Worm (Caenorhabditis elegans) whole organism, late embryonic: ENCODE results near the gene fdgt-2.

Experiments used
- ahr-1 ChIP-seq: sonication (generic microtip); optimal IDR thresholded peaks from 2 replicates; lab custom pipeline; 2016; ENCODE audit warnings: missing genetic modification characterization, missing compliant biosample characterization
- ama-1 ChIP-seq: fragments of 150-350 bp; optimal IDR thresholded peaks from 2 replicates; lab custom pipeline; 2014
- ceh-19 ChIP-seq: fragments of 200-800 bp; sonication (Bioruptor generic); optimal IDR thresholded peaks from 2 replicates; lab custom pipeline; 2018; ENCODE audit warnings: mild to moderate bottlenecking, missing genetic modification characterization, missing compliant biosample characterization
- ceh-22 ChIP-seq: sonication (generic microtip); optimal IDR thresholded peaks from 2 replicates; lab custom pipeline; 2017; ENCODE audit warnings: missing biosample characterization, missing genetic modification characterization
- che-1 ChIP-seq: sonication (generic microtip); optimal IDR thresholded peaks from 2 replicates; lab custom pipeline; 2016; ENCODE audit warnings: mild to moderate bottlenecking, missing genetic modification characterization, missing compliant biosample characterization
- nfya-1 ChIP-seq: sonication (generic microtip); optimal IDR thresholded peaks from 2 replicates; lab custom pipeline; 2017; ENCODE audit warnings: missing genetic modification characterization, mild to moderate bottlenecking, missing compliant biosample characterization, antibody characterized with exemption, moderate library complexity
- nhr-11 ChIP-seq: fragments of 150-350 bp; optimal IDR thresholded peaks from 2 replicates; lab custom pipeline; 2014; ENCODE audit warnings: missing biosample characterization, missing genetic modification characterization
- pax-1 ChIP-seq: fragments of 150-350 bp; optimal IDR thresholded peaks from 2 replicates; lab custom pipeline; 2014; ENCODE audit warnings: missing biosample characterization, missing genetic modification characterization
- pqm-1 ChIP-seq: sonication (generic microtip); optimal IDR thresholded peaks from 2 replicates; lab custom pipeline; 2016; ENCODE audit warnings: missing genetic modification characterization, missing compliant biosample characterization
- syd-9 ChIP-seq: sonication (generic microtip); optimal IDR thresholded peaks from 2 replicates; lab custom pipeline; 2016; ENCODE audit warnings: mild to moderate bottlenecking, missing genetic modification characterization, moderate library complexity, missing compliant biosample characterization
- tbx-2 ChIP-seq: sonication (generic microtip); optimal IDR thresholded peaks from 2 replicates; lab custom pipeline; 2016; ENCODE audit warnings: missing genetic modification characterization, missing compliant biosample characterization
- ttx-3 ChIP-seq: sonication (generic microtip); optimal IDR thresholded peaks from 2 replicates; lab custom pipeline; 2016; ENCODE audit warnings: missing genetic modification reagents, missing genetic modification characterization, missing compliant biosample characterization
- unc-55 ChIP-seq: sonication (generic microtip); optimal IDR thresholded peaks from 2 replicates; lab custom pipeline; 2017; ENCODE audit warnings: missing biosample characterization, missing genetic modification reagents, missing genetic modification characterization

- TF ChIP-seq nhr-11 (tag; lab: Kevin White, UChicago) (no peak), ceh-22 (tag; lab: Kevin White, UChicago) (no peak), che-1 (tag; lab: Kevin White, UChicago) (no peak), ceh-19 (GFP tag; lab: Kevin White, UChicago) (no peak), ttx-3 (tag; lab: Kevin White, UChicago) (no peak), nfya-1 (no peak), ama-1 (lab: Kevin White, UChicago) (no peak), syd-9 (no peak), tbx-2 (no peak), unc-55 (GFP tag; lab: Kevin White, UChicago) (no peak), pqm-1 (no peak), ahr-1 (tag; lab: Kevin White, UChicago) (no peak), pax-1 (no peak)
Measured at ce11 chrII:8411002-8411401, 6.4 kb upstream of the fdgt-2 start.
